Worm (Caenorhabditis elegans) whole organism, late embryonic: Measurements from ENCODE around the gene srd-21.

Source experiments
- C08G9.2 ChIP-seq: sonication (generic microtip); optimal IDR thresholded peaks from 2 replicates; lab custom pipeline; 2016; ENCODE audit warnings: mild to moderate bottlenecking, missing genetic modification characterization, moderate library complexity, missing compliant biosample characterization
- C38D4.7 ChIP-seq: fragments of 200-800 bp; sonication (Bioruptor generic); optimal IDR thresholded peaks from 2 replicates; lab custom pipeline; 2018; ENCODE audit warnings: mild to moderate bottlenecking, missing genetic modification characterization, moderate library complexity, missing compliant biosample characterization
- F13H6.1 ChIP-seq: sonication (generic microtip); optimal IDR thresholded peaks from 2 replicates; lab custom pipeline; 2016; ENCODE audit warnings: missing genetic modification characterization, missing compliant biosample characterization
- Y22D7AL.16 ChIP-seq: sonication (generic microtip); optimal IDR thresholded peaks from 2 replicates; lab custom pipeline; 2016; ENCODE audit warnings: missing genetic modification characterization, missing compliant biosample characterization
- ceh-14 ChIP-seq: sonication (generic microtip); optimal IDR thresholded peaks from 2 replicates; lab custom pipeline; 2016; ENCODE audit warnings: missing genotype, missing genetic modification characterization, missing compliant biosample characterization
- ceh-18 ChIP-seq: sonication (generic microtip); optimal IDR thresholded peaks from 2 replicates; lab custom pipeline; 2016; ENCODE audit warnings: missing genetic modification characterization, missing compliant biosample characterization
- ceh-19 ChIP-seq: fragments of 200-800 bp; sonication (Bioruptor generic); optimal IDR thresholded peaks from 2 replicates; lab custom pipeline; 2018; ENCODE audit warnings: mild to moderate bottlenecking, missing genetic modification characterization, missing compliant biosample characterization
- ceh-2 ChIP-seq: sonication (generic microtip); optimal IDR thresholded peaks from 2 replicates; lab custom pipeline; 2016; ENCODE audit warnings: missing genotype, missing genetic modification characterization, missing compliant biosample characterization
- ceh-22 ChIP-seq: sonication (generic microtip); optimal IDR thresholded peaks from 2 replicates; lab custom pipeline; 2017; ENCODE audit warnings: missing biosample characterization, missing genetic modification characterization
- ceh-30 ChIP-seq: fragments of 150-350 bp; optimal IDR thresholded peaks from 2 replicates; lab custom pipeline; 2014; ENCODE audit warnings: missing biosample characterization, missing genetic modification characterization
- ceh-34 ChIP-seq: sonication (generic microtip); optimal IDR thresholded peaks from 2 replicates; lab custom pipeline; 2016; ENCODE audit warnings: mild to moderate bottlenecking, missing genetic modification characterization, missing compliant biosample characterization
- ceh-45 ChIP-seq: fragments of 200-800 bp; sonication (Bioruptor generic); IDR thresholded peaks from 2 replicates; pipeline ENCODE4 v1.3.6; 2022; ENCODE audit warnings: missing genetic modification reagents, missing genetic modification characterization, missing compliant biosample characterization
- ceh-48 ChIP-seq: sonication (generic microtip); optimal IDR thresholded peaks from 2 replicates; lab custom pipeline; 2016; ENCODE audit warnings: missing genetic modification characterization, inconsistent platforms, missing compliant biosample characterization
- ceh-6 ChIP-seq: fragments of 200-800 bp; sonication (Bioruptor generic); optimal IDR thresholded peaks from 2 replicates; lab custom pipeline; 2018; ENCODE audit warnings: mild to moderate bottlenecking, missing genetic modification characterization, missing compliant biosample characterization
- ceh-9 ChIP-seq: sonication (generic microtip); optimal IDR thresholded peaks from 2 replicates; lab custom pipeline; 2016; ENCODE audit warnings: mild to moderate bottlenecking, missing genetic modification characterization, inconsistent platforms, missing compliant biosample characterization
- dmd-4 ChIP-seq: sonication (generic microtip); optimal IDR thresholded peaks from 2 replicates; lab custom pipeline; 2016; ENCODE audit warnings: borderline replicate concordance, missing genetic modification characterization, missing compliant biosample characterization
- elt-2 ChIP-seq: sonication (generic microtip); optimal IDR thresholded peaks from 2 replicates; lab custom pipeline; 2016; ENCODE audit warnings: missing genetic modification reagents, missing genetic modification characterization, missing compliant biosample characterization
- elt-4 ChIP-seq: sonication (generic microtip); optimal IDR thresholded peaks from 2 replicates; lab custom pipeline; 2016; ENCODE audit warnings: missing genetic modification characterization, missing compliant biosample characterization
- eyg-1 ChIP-seq: sonication (generic microtip); optimal IDR thresholded peaks from 2 replicates; lab custom pipeline; 2016; ENCODE audit warnings: missing genotype, missing genetic modification characterization, missing compliant biosample characterization
- fkh-10 ChIP-seq: fragments of 150-350 bp; optimal IDR thresholded peaks from 2 replicates; lab custom pipeline; 2014; ENCODE audit warnings: missing biosample characterization, missing genetic modification reagents, missing genetic modification characterization
- gmeb-2 ChIP-seq: sonication (generic microtip); optimal IDR thresholded peaks from 2 replicates; lab custom pipeline; 2016; ENCODE audit warnings: missing genetic modification characterization, inconsistent platforms, missing compliant biosample characterization
- hlh-15 ChIP-seq: sonication (generic microtip); optimal IDR thresholded peaks from 2 replicates; lab custom pipeline; 2016; ENCODE audit warnings: missing genetic modification characterization, missing compliant biosample characterization
- hlh-30 ChIP-seq: sonication (generic microtip); optimal IDR thresholded peaks from 2 replicates; lab custom pipeline; 2017; ENCODE audit warnings: antibody characterized with exemption, missing genetic modification characterization, missing compliant biosample characterization; ENCODE audit not compliant: insufficient read depth
- hlh-6 ChIP-seq: sonication (generic microtip); optimal IDR thresholded peaks from 2 replicates; lab custom pipeline; 2016; ENCODE audit warnings: missing genotype, missing genetic modification characterization, missing compliant biosample characterization
- lim-6 ChIP-seq: sonication (generic microtip); optimal IDR thresholded peaks from 2 replicates; lab custom pipeline; 2016; ENCODE audit warnings: missing genetic modification characterization, missing compliant biosample characterization
- lin-11 ChIP-seq: fragments of 200-800 bp; sonication (Bioruptor generic); optimal IDR thresholded peaks from 2 replicates; lab custom pipeline; 2018; ENCODE audit warnings: mild to moderate bottlenecking, missing genetic modification characterization, missing compliant biosample characterization
- madf-2 ChIP-seq: sonication (generic microtip); optimal IDR thresholded peaks from 2 replicates; lab custom pipeline; 2017; ENCODE audit warnings: missing genetic modification characterization, missing compliant biosample characterization
- nfya-1 ChIP-seq: sonication (generic microtip); optimal IDR thresholded peaks from 2 replicates; lab custom pipeline; 2017; ENCODE audit warnings: missing genetic modification characterization, mild to moderate bottlenecking, missing compliant biosample characterization, antibody characterized with exemption, moderate library complexity
- nhr-232 ChIP-seq: sonication (generic microtip); optimal IDR thresholded peaks from 2 replicates; lab custom pipeline; 2016; ENCODE audit warnings: missing genetic modification characterization, missing compliant biosample characterization
- npax-4 ChIP-seq: sonication (generic microtip); optimal IDR thresholded peaks from 2 replicates; lab custom pipeline; 2016; ENCODE audit warnings: missing genetic modification characterization, missing compliant biosample characterization
- odd-2 ChIP-seq: sonication (generic microtip); optimal IDR thresholded peaks from 2 replicates; lab custom pipeline; 2017; ENCODE audit warnings: antibody characterized with exemption, mild to moderate bottlenecking, missing genetic modification characterization, missing compliant biosample characterization
- pag-3 ChIP-seq: sonication (generic microtip); optimal IDR thresholded peaks from 2 replicates; lab custom pipeline; 2016; ENCODE audit warnings: missing compliant biosample characterization, missing genetic modification characterization, borderline replicate concordance
- pat-9 ChIP-seq: fragments of 200-800 bp; sonication (Bioruptor generic); optimal IDR thresholded peaks from 2 replicates; lab custom pipeline; 2018; ENCODE audit warnings: mild to moderate bottlenecking, missing genetic modification characterization, moderate library complexity, missing compliant biosample characterization
- pax-1 ChIP-seq: fragments of 150-350 bp; optimal IDR thresholded peaks from 2 replicates; lab custom pipeline; 2014; ENCODE audit warnings: missing biosample characterization, missing genetic modification characterization
- pha-2 ChIP-seq: sonication (generic microtip); optimal IDR thresholded peaks from 2 replicates; lab custom pipeline; 2017; ENCODE audit warnings: mild to moderate bottlenecking, missing genetic modification characterization, missing compliant biosample characterization
- pros-1 ChIP-seq: fragments of 150-350 bp; optimal IDR thresholded peaks from 2 replicates; lab custom pipeline; 2014; ENCODE audit warnings: missing biosample characterization, missing genetic modification reagents, missing genetic modification characterization
- syd-9 ChIP-seq: sonication (generic microtip); optimal IDR thresholded peaks from 2 replicates; lab custom pipeline; 2016; ENCODE audit warnings: mild to moderate bottlenecking, missing genetic modification characterization, moderate library complexity, missing compliant biosample characterization
- tbx-2 ChIP-seq: sonication (generic microtip); optimal IDR thresholded peaks from 2 replicates; lab custom pipeline; 2016; ENCODE audit warnings: missing genetic modification characterization, missing compliant biosample characterization
- tbx-7 ChIP-seq: sonication (generic microtip); optimal IDR thresholded peaks from 2 replicates; lab custom pipeline; 2016; ENCODE audit warnings: missing genotype, missing genetic modification characterization, missing compliant biosample characterization
- unc-42 ChIP-seq: sonication (generic microtip); optimal IDR thresholded peaks from 2 replicates; lab custom pipeline; 2016; ENCODE audit warnings: missing genotype, missing genetic modification characterization, missing compliant biosample characterization
- ztf-16 ChIP-seq: sonication (generic microtip); optimal IDR thresholded peaks from 2 replicates; lab custom pipeline; 2017; ENCODE audit warnings: missing genetic modification characterization, missing compliant biosample characterization

srd-21 gene

DNA sequence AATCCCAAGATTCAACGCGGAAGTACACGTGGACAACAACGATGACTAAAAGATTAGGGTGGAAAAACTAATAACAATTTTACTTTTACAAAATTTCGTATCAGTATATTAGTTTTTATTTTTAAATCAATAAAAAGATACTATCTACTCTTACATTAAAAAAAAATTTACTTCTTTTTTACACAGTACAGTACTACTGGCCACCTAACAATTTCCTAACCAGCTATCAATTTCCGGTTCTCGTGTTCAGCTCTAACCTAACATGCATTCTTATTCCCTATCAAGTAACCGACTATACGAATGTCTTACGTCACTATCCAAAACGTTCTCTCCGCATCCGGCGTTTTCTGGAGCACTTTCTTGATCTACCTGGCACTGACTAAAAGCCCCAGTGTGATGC is at the start of gene srd-21:
Gene srd-21 (plus strand): TSS at position 301 of the 400 bp plus-strand sequence.
- TF ChIP-seq nfya-1 = no peak
- TF ChIP-seq hlh-6 (tag; lab: Kevin White, UChicago) = no peak
- TF ChIP-seq Y22D7AL.16 (tag; lab: Kevin White, UChicago) = no peak
- TF ChIP-seq lim-6 (tag; lab: Kevin White, UChicago) = no peak
- TF ChIP-seq C38D4.7 (GFP tag; lab: Kevin White, UChicago) = no peak
- TF ChIP-seq, all 69 proteins: peak for 0

DNA sequence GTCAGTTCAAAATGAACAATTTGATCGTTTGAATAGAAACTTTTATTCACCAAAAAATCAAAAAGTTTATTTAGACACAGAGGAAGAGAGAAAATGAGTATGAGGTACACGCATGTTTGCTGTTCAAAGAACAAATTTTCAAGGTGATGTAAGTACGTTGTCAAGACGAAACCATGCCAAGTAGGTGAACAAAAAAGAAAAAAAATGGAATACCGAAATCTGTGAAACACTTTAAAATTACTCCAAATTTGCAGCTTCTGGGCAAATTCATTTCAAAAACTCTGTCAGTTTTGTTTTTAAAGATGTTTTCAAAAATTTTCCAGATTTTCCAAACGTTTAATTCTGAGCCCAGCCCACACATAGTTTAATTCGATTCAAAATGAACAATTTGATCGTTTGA is 49.3 kb upstream of the srd-21 start, which contains the start of gene nhr-271:
Gene nhr-271 (minus strand): TSS at position 101 of the 400 bp plus-strand sequence.
- no peak for TF ChIP-seq ceh-45 (GFP tag; lab: Robert Waterston, UW)
- no peak for TF ChIP-seq tbx-7
- TF ChIP-seq odd-2 (tag; lab: Kevin White, UChicago) = no peak
- TF ChIP-seq ceh-9 (tag; lab: Kevin White, UChicago) = no peak
- no peak for TF ChIP-seq ceh-18 (tag; lab: Kevin White, UChicago)
- TF ChIP-seq ceh-34 = no peak
- TF ChIP-seq hlh-30 (tag; lab: Kevin White, UChicago) = no peak
- TF ChIP-seq ceh-2 = no peak
- TF ChIP-seq pha-2 (tag; lab: Kevin White, UChicago) = no peak
- TF ChIP-seq C38D4.7 (GFP tag; lab: Kevin White, UChicago) = no peak
- TF ChIP-seq npax-4 = no peak
- TF ChIP-seq madf-2 = no peak
- no peak for TF ChIP-seq pag-3
- no peak for TF ChIP-seq elt-2 (tag; lab: Kevin White, UChicago)
- no peak for TF ChIP-seq ceh-22 (tag; lab: Kevin White, UChicago)
- TF ChIP-seq fkh-10 (GFP tag; lab: Kevin White, UChicago) = no peak

DNA sequence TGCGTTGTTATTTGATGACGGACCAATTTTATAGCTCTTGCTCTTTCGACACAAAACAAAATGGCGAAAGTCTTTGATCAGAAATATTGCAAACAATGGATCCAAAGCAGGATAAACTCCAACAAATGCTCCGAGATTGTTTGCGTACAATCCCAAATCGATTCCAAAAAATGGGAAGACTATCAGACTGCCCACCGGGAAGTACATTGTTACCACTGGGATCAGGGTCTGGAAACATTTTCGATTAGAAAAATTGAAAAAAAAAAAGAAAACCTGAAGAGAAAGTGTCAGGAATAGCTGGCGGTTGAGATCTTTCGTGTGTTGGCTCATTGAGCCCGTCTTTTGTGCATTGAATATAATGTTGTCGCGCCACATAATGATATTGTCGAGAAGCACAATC is 48.6 kb upstream of the srd-21 start:
- TF ChIP-seq elt-4 (no peak), nfya-1 (no peak), hlh-15 (no peak), dmd-4 (no peak), C08G9.2 (tag; lab: Kevin White, UChicago) (no peak), pros-1 (no peak), hlh-30 (tag; lab: Kevin White, UChicago) (no peak), syd-9 (tag; lab: Kevin White, UChicago) (no peak), hlh-6 (tag; lab: Kevin White, UChicago) (no peak)

DNA sequence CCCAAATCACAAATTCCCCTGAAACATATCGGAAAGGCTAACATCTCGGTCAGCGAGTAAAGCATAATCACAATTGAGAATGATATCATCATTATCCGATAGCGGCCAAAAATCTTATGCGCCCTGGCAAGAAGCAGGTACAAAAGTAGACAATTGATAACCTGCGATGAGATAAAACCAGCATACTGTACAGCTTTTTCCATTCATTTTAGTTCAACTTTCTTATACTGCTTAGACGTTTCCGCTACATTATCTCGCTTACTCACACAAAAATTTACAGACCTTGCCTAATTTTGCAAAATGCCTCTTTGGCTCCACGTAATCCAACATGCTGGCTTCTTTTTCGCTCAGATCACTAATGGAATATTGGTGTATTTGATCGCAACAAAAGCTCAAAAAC is 46.7 kb upstream of the srd-21 start, which contains the start of gene str-150:
Gene str-150 (plus strand): TSS at position 301 of the 400 bp plus-strand sequence.
- TF ChIP-seq ceh-19 (GFP tag; lab: Kevin White, UChicago) (no peak), npax-4 (no peak), pag-3 (no peak)

DNA sequence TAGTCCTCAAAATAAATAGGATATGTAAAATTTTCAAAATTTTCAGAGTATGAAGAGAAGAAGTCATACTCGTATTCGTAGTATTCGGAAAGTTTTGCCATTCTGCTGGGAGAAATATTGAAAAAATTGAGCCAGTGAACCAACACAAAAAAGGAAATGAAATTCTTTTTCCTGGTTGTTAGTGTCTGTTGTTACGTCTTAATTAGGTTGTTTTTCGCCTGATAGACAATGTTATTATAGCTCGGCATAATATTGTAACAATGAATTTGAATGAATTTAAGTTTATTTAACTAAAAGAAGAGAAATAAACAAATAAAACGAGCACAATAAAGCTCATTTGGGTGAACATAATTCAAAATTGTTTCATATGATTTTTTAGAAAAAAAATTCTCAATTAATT is 41.3 kb upstream of the srd-21 start, which contains the start of gene srw-73:
Gene srw-73 (minus strand): TSS at position 101 of the 400 bp plus-strand sequence.
- TF ChIP-seq ztf-16 (tag; lab: Kevin White, UChicago) (no peak), lin-11 (tag; lab: Kevin White, UChicago) (no peak), ceh-14 (tag; lab: Kevin White, UChicago) (no peak), ceh-48 (tag; lab: Kevin White, UChicago) (no peak), nhr-232 (tag; lab: Kevin White, UChicago) (no peak), hlh-6 (tag; lab: Kevin White, UChicago) (no peak), tbx-2 (tag; lab: Kevin White, UChicago) (no peak), F13H6.1 (tag; lab: Kevin White, UChicago) (no peak), ceh-34 (no peak), unc-42 (no peak), gmeb-2 (no peak), pax-1 (tag; lab: Kevin White, UChicago) (no peak), eyg-1 (tag; lab: Kevin White, UChicago) (no peak), pat-9 (tag; lab: Kevin White, UChicago) (no peak), ceh-30 (tag; lab: Kevin White, UChicago) (no peak), ceh-6 (GFP tag; lab: Kevin White, UChicago) (no peak), pha-2 (tag; lab: Kevin White, UChicago) (no peak), dmd-4 (no peak)
